Fruit fly (Drosophila melanogaster) whole organism, embryonic: ENCODE measurements around the gene EAChm.

Experiments used
- Abd-B ChIP-seq: fragments of 200-800 bp; sonication (Bioruptor generic); optimal IDR thresholded peaks from 2 replicates; lab custom pipeline; 2018; ENCODE audit warnings: missing biosample characterization, mild to moderate bottlenecking, missing genetic modification characterization, moderate library complexity
- CG14441 ChIP-seq: fragments of 200-800 bp; sonication (Bioruptor generic); IDR thresholded peaks from 2 replicates; pipeline ENCODE4 v1.3.6; 2022; ENCODE audit warnings: missing biosample characterization, missing genetic modification characterization
- CG17568 ChIP-seq: fragments of 200-800 bp; sonication (Bioruptor generic); optimal IDR thresholded peaks from 2 replicates; lab custom pipeline; 2018; ENCODE audit warnings: missing biosample characterization, mild to moderate bottlenecking, missing genetic modification characterization, moderate library complexity
- CG18764 ChIP-seq: fragments of 200-800 bp; sonication (Bioruptor generic); optimal IDR thresholded peaks from 3 replicates; lab custom pipeline; 2016; ENCODE audit warnings: missing biosample characterization, missing genetic modification characterization
- CG6854 ChIP-seq: fragments of 200-800 bp; sonication (Bioruptor generic); optimal IDR thresholded peaks from 3 replicates; lab custom pipeline; 2017; ENCODE audit warnings: missing biosample characterization, mild to moderate bottlenecking, missing genetic modification characterization
- CG9437 ChIP-seq: fragments of 200-800 bp; sonication (Bioruptor generic); optimal IDR thresholded peaks from 2 replicates; lab custom pipeline; 2018; ENCODE audit warnings: missing biosample characterization, mild to moderate bottlenecking, missing genetic modification characterization
- Hr51 ChIP-seq, 2 experiments: fragments of 200-800 bp; sonication (Bioruptor generic); optimal IDR thresholded peaks; 2 replicates in 1 of 2; 3 replicates in 1 of 2; lab custom pipeline; 2016 to 2018; ENCODE audit warnings: missing biosample characterization in 2 of 2, missing genetic modification characterization in 2 of 2, mild to moderate bottlenecking in 1 of 2, moderate library complexity in 1 of 2
- Meics ChIP-seq: fragments of 200-800 bp; sonication (Bioruptor generic); optimal IDR thresholded peaks from 2 replicates; lab custom pipeline; 2017; ENCODE audit warnings: missing biosample characterization, mild to moderate bottlenecking, missing genetic modification characterization
- Mes4 ChIP-seq: fragments of 200-800 bp; sonication (Bioruptor generic); optimal IDR thresholded peaks from 2 replicates; lab custom pipeline; 2016; ENCODE audit warnings: missing biosample characterization, missing genetic modification characterization
- NfI ChIP-seq: fragments of 200-800 bp; sonication (Bioruptor generic); optimal IDR thresholded peaks from 3 replicates; lab custom pipeline; 2018; ENCODE audit warnings: missing biosample characterization, mild to moderate bottlenecking, missing genetic modification characterization, moderate library complexity
- Xbp1 ChIP-seq: fragments of 200-800 bp; sonication (Bioruptor generic); optimal IDR thresholded peaks from 3 replicates; lab custom pipeline; 2016; ENCODE audit warnings: missing biosample characterization, mild to moderate bottlenecking, missing genetic modification characterization
- crc ChIP-seq: fragments of 200-800 bp; sonication (Bioruptor generic); optimal IDR thresholded peaks from 2 replicates; lab custom pipeline; 2016; ENCODE audit warnings: missing biosample characterization, missing genetic modification characterization
- vfl ChIP-seq: fragments of 200-800 bp; sonication (Bioruptor generic); optimal IDR thresholded peaks from 2 replicates; lab custom pipeline; 2016; ENCODE audit warnings: missing biosample characterization, missing genetic modification characterization

DNA sequence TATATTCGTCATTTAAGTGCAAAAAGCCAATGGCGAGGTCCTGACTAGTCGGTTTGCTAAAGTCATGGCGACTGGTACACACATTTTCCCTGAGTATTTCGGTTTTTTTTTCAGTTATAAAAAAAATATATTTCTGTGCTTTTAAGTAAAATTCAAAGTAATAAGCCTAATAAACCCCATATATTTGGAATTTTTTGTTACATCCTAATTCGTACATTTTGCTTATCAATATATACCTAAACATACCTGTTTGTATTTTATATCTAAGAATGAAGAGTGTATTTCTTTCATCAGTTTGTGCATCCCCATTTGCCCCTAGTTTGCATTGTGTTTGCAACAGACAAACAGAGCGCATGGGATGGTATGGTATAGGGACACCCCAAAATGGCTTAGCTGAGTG, 19.0 kb upstream of the EAChm start:
- TF ChIP-seq Meics (GFP tag; lab: Kevin White, UChicago): peak; percentile 39
- no peak for TF ChIP-seq CG17568 (GFP tag; lab: Kevin White, UChicago)
- TF ChIP-seq CG14441: no peak
- TF ChIP-seq CG18764 (GFP tag; lab: Kevin White, UChicago): no peak
- TF ChIP-seq crc (GFP tag; lab: Kevin White, UChicago): no peak
- no peak for TF ChIP-seq Hr51 (GFP tag; optimal IDR thresholded peaks at IDR 0.05; lab: Kevin White, UChicago)
- no peak for TF ChIP-seq Xbp1
- TF ChIP-seq CG9437 (GFP tag; lab: Kevin White, UChicago): no peak
- TF ChIP-seq Abd-B (GFP tag; lab: Kevin White, UChicago): no peak
- TF ChIP-seq vfl (GFP tag; lab: Kevin White, UChicago): no peak
- TF ChIP-seq NfI (GFP tag; lab: Kevin White, UChicago): no peak
- TF ChIP-seq Mes4 (GFP tag; lab: Kevin White, UChicago): no peak
- TF ChIP-seq CG6854 (GFP tag; lab: Kevin White, UChicago): no peak
